Fruit fly (Drosophila melanogaster) whole organism, pupa: Measurements from ENCODE around the gene ACXA.

Experiments used
- CG10348 ChIP-seq: fragments of 200-800 bp; sonication (Bioruptor generic); IDR thresholded peaks from 2 replicates; pipeline ENCODE4 v1.3.6; 2022; ENCODE audit warnings: missing biosample characterization, missing genetic modification characterization
- CG12605 ChIP-seq: fragments of 200-800 bp; sonication (Bioruptor generic); IDR thresholded peaks from 2 replicates; pipeline ENCODE4 v1.3.6; 2022; ENCODE audit warnings: missing biosample characterization, missing genetic modification characterization
- CG13204 ChIP-seq: fragments of 200-800 bp; sonication (Bioruptor generic); optimal IDR thresholded peaks from 2 replicates; lab custom pipeline; 2018; ENCODE audit warnings: missing biosample characterization, mild to moderate bottlenecking, missing genetic modification characterization, moderate library complexity
- CG14655 ChIP-seq: fragments of 200-800 bp; sonication (Bioruptor generic); optimal IDR thresholded peaks from 3 replicates; lab custom pipeline; 2017; ENCODE audit warnings: mild to moderate bottlenecking, missing biosample characterization, missing genetic modification reagents, missing genetic modification characterization
- CG15710 ChIP-seq: fragments of 200-800 bp; sonication (Bioruptor generic); optimal IDR thresholded peaks from 2 replicates; lab custom pipeline; 2018; ENCODE audit warnings: missing biosample characterization, mild to moderate bottlenecking, missing genetic modification characterization, moderate library complexity
- CG17806 ChIP-seq: fragments of 200-800 bp; sonication (Bioruptor generic); optimal IDR thresholded peaks from 2 replicates; lab custom pipeline; 2018; ENCODE audit warnings: missing biosample characterization, mild to moderate bottlenecking, missing genetic modification characterization, moderate library complexity
- CG32121 ChIP-seq: fragments of 200-800 bp; sonication (Bioruptor generic); IDR thresholded peaks from 2 replicates; pipeline ENCODE4 v1.3.6; 2022; ENCODE audit warnings: missing biosample characterization, missing genetic modification characterization
- CG34367 ChIP-seq: fragments of 200-800 bp; sonication (Bioruptor generic); optimal IDR thresholded peaks from 2 replicates; lab custom pipeline; 2018; ENCODE audit warnings: missing biosample characterization, mild to moderate bottlenecking, missing genetic modification characterization
- CG4496 ChIP-seq: fragments of 200-800 bp; sonication (Bioruptor generic); IDR thresholded peaks from 3 replicates; pipeline ENCODE4 v1.3.6; 2022; ENCODE audit warnings: missing biosample characterization, missing genetic modification characterization
- CG8159 ChIP-seq: fragments of 200-800 bp; sonication (Bioruptor generic); optimal IDR thresholded peaks from 3 replicates; lab custom pipeline; 2018; ENCODE audit warnings: missing biosample characterization, mild to moderate bottlenecking, missing genetic modification characterization, moderate library complexity
- CG8301 ChIP-seq: fragments of 200-800 bp; sonication (Bioruptor generic); optimal IDR thresholded peaks from 2 replicates; lab custom pipeline; 2018; ENCODE audit warnings: missing biosample characterization, mild to moderate bottlenecking, missing genetic modification characterization
- CG9948 ChIP-seq: fragments of 200-800 bp; sonication (Bioruptor generic); optimal IDR thresholded peaks from 2 replicates; lab custom pipeline; 2018; ENCODE audit warnings: missing biosample characterization, mild to moderate bottlenecking, missing genetic modification characterization, moderate library complexity
- D1 ChIP-seq: fragments of 200-800 bp; sonication (Bioruptor generic); optimal IDR thresholded peaks from 2 replicates; lab custom pipeline; 2018; ENCODE audit warnings: missing biosample characterization, mild to moderate bottlenecking, missing genetic modification characterization, moderate library complexity
- EcR ChIP-seq: fragments of 200-800 bp; sonication (Bioruptor generic); optimal IDR thresholded peaks from 3 replicates; lab custom pipeline; 2019; ENCODE audit warnings: missing biosample characterization, missing genetic modification characterization, mild to moderate bottlenecking, moderate library complexity, missing genetic modification reagents
- Ets98B ChIP-seq: fragments of 200-800 bp; sonication (Bioruptor generic); IDR thresholded peaks from 2 replicates; pipeline ENCODE4 v1.3.6; 2022; ENCODE audit warnings: missing biosample characterization, missing genetic modification characterization
- Pif1A ChIP-seq: fragments of 200-800 bp; sonication (Bioruptor generic); optimal IDR thresholded peaks from 3 replicates; lab custom pipeline; 2016; ENCODE audit warnings: missing biosample characterization, missing genetic modification characterization
- Pif1B ChIP-seq: fragments of 200-800 bp; sonication (Bioruptor generic); optimal IDR thresholded peaks from 3 replicates; lab custom pipeline; 2016; ENCODE audit warnings: missing biosample characterization, missing genetic modification characterization
- Snoo ChIP-seq: fragments of 200-800 bp; sonication (Bioruptor generic); optimal IDR thresholded peaks from 3 replicates; lab custom pipeline; 2017; ENCODE audit warnings: missing biosample characterization, mild to moderate bottlenecking, missing genetic modification characterization, inconsistent platforms
- fd96Ca ChIP-seq: fragments of 200-800 bp; sonication (Bioruptor generic); IDR thresholded peaks from 3 replicates; pipeline ENCODE4 v1.3.6; 2022; ENCODE audit warnings: missing biosample characterization, missing genetic modification characterization
- gl ChIP-seq: fragments of 200-800 bp; sonication (Bioruptor generic); optimal IDR thresholded peaks from 2 replicates; lab custom pipeline; 2018; ENCODE audit warnings: missing biosample characterization, mild to moderate bottlenecking, missing genetic modification characterization
- rn ChIP-seq: fragments of 200-800 bp; sonication (Bioruptor generic); IDR thresholded peaks from 2 replicates; pipeline ENCODE4 v1.3.6; 2022; ENCODE audit warnings: missing biosample characterization, missing genetic modification characterization

Gene ACXA

DNA sequence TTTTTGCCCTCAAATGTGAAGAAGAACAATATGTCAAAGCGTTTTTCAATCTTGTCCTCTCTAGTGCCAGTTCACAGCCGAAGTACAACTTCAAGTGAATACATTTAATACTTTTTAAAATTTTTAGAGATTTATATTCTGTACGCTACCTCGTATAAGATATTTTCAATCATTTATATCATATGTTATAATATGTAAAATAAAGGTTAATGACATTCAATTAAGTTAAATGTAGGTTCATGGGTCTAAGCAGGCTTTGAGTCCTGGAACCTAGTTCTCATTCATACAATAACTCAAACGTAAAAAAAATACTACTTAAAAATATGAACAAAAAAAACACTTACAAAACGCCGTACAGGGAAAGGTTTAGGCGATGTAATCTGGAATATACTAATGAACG lies at the start of gene ACXA:
Gene ACXA (plus strand): TSS at position 301 of the 400 bp plus-strand sequence.
- TF ChIP-seq CG14655 (no peak), CG12605 (GFP tag; lab: Robert Waterston, UW) (no peak), CG9948 (tag; lab: Kevin White, UChicago) (no peak), Pif1A (GFP tag; lab: Kevin White, UChicago) (no peak), Snoo (no peak), Pif1B (GFP tag; lab: Kevin White, UChicago) (no peak), EcR (GFP tag; lab: Kevin White, UChicago) (no peak), CG10348 (no peak), CG17806 (tag; lab: Kevin White, UChicago) (no peak), rn (GFP tag; lab: Robert Waterston, UW) (no peak), CG34367 (no peak), fd96Ca (no peak), CG4496 (no peak), CG8159 (tag; lab: Kevin White, UChicago) (no peak), CG32121 (GFP tag; lab: Robert Waterston, UW) (no peak), D1 (tag; lab: Kevin White, UChicago) (no peak), Ets98B (GFP tag; lab: Robert Waterston, UW) (no peak)

DNA sequence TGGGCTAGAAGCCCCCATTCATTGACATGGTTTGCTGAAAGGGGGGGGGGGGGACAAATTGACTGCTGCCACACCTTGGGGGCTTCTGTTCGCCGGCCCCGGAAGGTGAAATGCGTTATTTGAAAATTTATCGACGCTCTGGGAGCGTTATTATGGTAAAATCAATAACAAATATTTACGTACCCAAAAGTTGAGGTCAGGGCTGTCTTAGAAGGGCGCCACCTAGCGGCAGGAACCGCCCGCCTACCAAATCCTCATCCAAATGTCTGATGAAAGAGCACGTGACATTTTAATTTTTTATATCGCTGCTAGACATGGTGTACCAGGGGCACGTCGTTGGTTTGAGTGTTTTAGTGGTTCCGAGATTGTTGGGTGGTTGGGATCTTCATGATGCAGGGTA lies 40.5 kb upstream of the ACXA start:
- TF ChIP-seq Snoo (no peak), EcR (GFP tag; lab: Kevin White, UChicago) (no peak), D1 (tag; lab: Kevin White, UChicago) (no peak), CG8301 (tag; lab: Kevin White, UChicago) (no peak), rn (GFP tag; lab: Robert Waterston, UW) (no peak), fd96Ca (no peak), CG12605 (GFP tag; lab: Robert Waterston, UW) (no peak), CG4496 (no peak), CG8159 (tag; lab: Kevin White, UChicago) (no peak), CG32121 (GFP tag; lab: Robert Waterston, UW) (no peak), gl (tag; lab: Kevin White, UChicago) (no peak), Pif1A (GFP tag; lab: Kevin White, UChicago) (no peak), CG14655 (no peak), CG10348 (no peak), CG9948 (tag; lab: Kevin White, UChicago) (no peak), CG34367 (no peak)
- TF ChIP-seq, all 21 proteins: peak for 0

DNA sequence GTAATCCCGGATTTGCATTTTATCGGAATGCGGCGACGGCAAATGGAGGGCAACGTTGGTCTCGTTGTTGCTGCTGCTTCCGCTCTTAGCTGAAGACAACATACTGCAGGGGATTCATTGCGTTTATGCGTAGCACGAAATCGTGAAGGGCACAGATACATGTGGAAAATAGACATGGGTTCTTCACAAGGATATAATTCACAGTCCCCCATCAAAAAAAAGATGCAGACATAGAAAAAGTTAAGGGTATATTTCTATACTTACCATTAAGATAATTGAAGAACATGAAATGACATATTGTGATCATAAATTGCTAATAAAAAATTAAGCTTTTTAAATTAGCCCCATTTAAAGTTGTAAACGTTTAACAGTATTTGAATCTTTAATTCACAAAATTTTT lies 29.2 kb upstream of the ACXA start:
- no peak for TF ChIP-seq rn (GFP tag; lab: Robert Waterston, UW)
- no peak for TF ChIP-seq CG17806 (tag; lab: Kevin White, UChicago)
- TF ChIP-seq CG34367 = no peak
- TF ChIP-seq gl (tag; lab: Kevin White, UChicago) = no peak
- no peak for TF ChIP-seq fd96Ca
- no peak for TF ChIP-seq CG12605 (GFP tag; lab: Robert Waterston, UW)
- TF ChIP-seq CG15710 (tag; lab: Kevin White, UChicago) = peak; percentile 44
- no peak for TF ChIP-seq CG8301 (tag; lab: Kevin White, UChicago)
- TF ChIP-seq CG14655 = peak; percentile 39
- TF ChIP-seq Ets98B (GFP tag; lab: Robert Waterston, UW) = no peak
- TF ChIP-seq D1 (tag; lab: Kevin White, UChicago) = no peak
- TF ChIP-seq Pif1B (GFP tag; lab: Kevin White, UChicago) = no peak
- TF ChIP-seq Snoo = no peak
- TF ChIP-seq EcR (GFP tag; lab: Kevin White, UChicago) = no peak
- TF ChIP-seq CG13204 (GFP tag; lab: Kevin White, UChicago) = no peak
- TF ChIP-seq CG9948 (tag; lab: Kevin White, UChicago) = no peak
- TF ChIP-seq CG4496 = no peak
- TF ChIP-seq CG8159 (tag; lab: Kevin White, UChicago) = peak; percentile 47
- no peak for TF ChIP-seq Pif1A (GFP tag; lab: Kevin White, UChicago)

DNA sequence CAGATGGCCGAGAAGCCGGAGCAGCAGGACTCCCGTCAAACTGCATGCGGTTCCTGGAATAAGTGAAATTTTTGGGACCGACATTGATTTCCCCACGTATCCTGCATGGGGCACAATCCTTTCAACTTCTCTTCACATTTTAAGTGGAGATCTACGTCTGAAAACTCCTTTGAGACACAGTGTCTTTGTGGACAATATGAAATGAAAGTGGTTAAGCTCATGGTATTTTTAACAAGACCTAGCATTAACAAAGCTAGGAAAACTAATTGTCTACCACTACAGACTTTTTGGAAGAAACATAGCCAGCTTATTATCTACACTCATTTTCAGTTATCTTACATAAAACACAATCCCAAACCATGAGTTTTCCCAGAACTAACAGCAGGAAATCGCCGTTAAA lies 8.7 kb upstream of the ACXA start, which contains the start of gene ACXC:
Gene ACXC (plus strand): TSS at position 301 of the 400 bp plus-strand sequence.
- TF ChIP-seq Pif1B (GFP tag; lab: Kevin White, UChicago) = no peak
- no peak for TF ChIP-seq fd96Ca
- TF ChIP-seq CG8159 (tag; lab: Kevin White, UChicago) = no peak
- no peak for TF ChIP-seq CG14655
- TF ChIP-seq CG4496 = no peak
- TF ChIP-seq CG15710 (tag; lab: Kevin White, UChicago) = no peak
- no peak for TF ChIP-seq rn (GFP tag; lab: Robert Waterston, UW)
- TF ChIP-seq D1 (tag; lab: Kevin White, UChicago) = no peak
- no peak for TF ChIP-seq CG34367
- TF ChIP-seq CG12605 (GFP tag; lab: Robert Waterston, UW) = no peak
- no peak for TF ChIP-seq CG32121 (GFP tag; lab: Robert Waterston, UW)
- TF ChIP-seq Ets98B (GFP tag; lab: Robert Waterston, UW) = no peak
- no peak for TF ChIP-seq Pif1A (GFP tag; lab: Kevin White, UChicago)
- TF ChIP-seq CG8301 (tag; lab: Kevin White, UChicago) = no peak
- no peak for TF ChIP-seq CG10348
- no peak for TF ChIP-seq EcR (GFP tag; lab: Kevin White, UChicago)
- TF ChIP-seq CG9948 (tag; lab: Kevin White, UChicago) = no peak
- no peak for TF ChIP-seq CG17806 (tag; lab: Kevin White, UChicago)
- TF ChIP-seq, all 21 proteins: peak for 0

DNA sequence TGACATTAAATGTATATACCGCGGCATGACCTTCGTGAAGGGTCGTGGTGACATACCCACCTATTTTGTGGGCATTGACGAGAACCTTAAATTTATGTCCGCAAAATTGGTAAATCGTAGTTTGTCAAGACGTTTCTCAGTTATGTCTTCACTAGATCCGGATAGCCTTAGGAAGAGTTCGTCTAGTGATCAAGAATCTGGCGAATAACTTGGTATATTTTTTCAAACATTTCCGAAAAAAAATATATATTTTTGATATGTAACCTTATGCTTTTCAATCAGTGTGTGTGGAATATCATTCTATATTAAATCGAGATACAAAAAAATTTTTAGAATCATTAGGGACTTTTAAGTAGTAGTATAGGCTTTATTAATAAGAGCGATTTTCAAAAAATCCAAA lies 4.4 kb upstream of the ACXA start, which contains the start of gene ACXB:
Gene ACXB (plus strand): TSS at position 301 of the 400 bp plus-strand sequence.
- TF ChIP-seq rn (GFP tag; lab: Robert Waterston, UW) = no peak
- TF ChIP-seq CG8159 (tag; lab: Kevin White, UChicago) = no peak
- TF ChIP-seq CG17806 (tag; lab: Kevin White, UChicago) = no peak
- no peak for TF ChIP-seq Pif1A (GFP tag; lab: Kevin White, UChicago)

DNA sequence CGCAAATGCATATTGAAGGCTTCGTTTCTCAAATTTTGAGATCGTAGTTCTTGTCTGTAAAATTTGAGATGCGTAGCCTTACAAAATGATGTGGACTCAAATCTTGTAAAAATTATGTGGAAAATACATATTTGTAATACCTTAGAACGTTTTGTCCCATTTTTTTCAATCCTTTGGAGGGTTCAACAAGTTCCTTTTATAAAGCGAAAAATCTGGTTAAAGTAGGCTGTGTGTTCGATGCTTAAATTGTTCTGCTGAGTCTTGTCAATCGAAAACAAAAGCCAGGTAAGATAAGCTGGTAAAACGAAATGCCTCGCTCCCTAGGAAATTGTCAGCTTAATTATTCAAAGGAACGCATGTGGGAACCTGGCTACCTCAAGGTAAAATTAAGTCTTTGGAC lies 4.4 kb downstream of the ACXA start, which contains the start of gene ACXE:
Gene ACXE (plus strand): TSS at position 301 of the 400 bp plus-strand sequence.
- no peak for TF ChIP-seq CG8159 (tag; lab: Kevin White, UChicago)
- no peak for TF ChIP-seq CG34367
- no peak for TF ChIP-seq CG10348
- TF ChIP-seq Snoo = no peak
- TF ChIP-seq Pif1B (GFP tag; lab: Kevin White, UChicago) = no peak
- TF ChIP-seq CG17806 (tag; lab: Kevin White, UChicago) = no peak
- TF ChIP-seq Pif1A (GFP tag; lab: Kevin White, UChicago) = no peak
- no peak for TF ChIP-seq CG32121 (GFP tag; lab: Robert Waterston, UW)
- TF ChIP-seq, all 21 proteins: peak for 0
